Worm (Caenorhabditis elegans) whole organism, L3 larva: ENCODE data around the gene M01D1.12.
"Not testable (repeated sequence)": the region's sequence is repeated elsewhere in the genome, so short reads cannot be mapped to it uniquely, and the experiment has no call there.

ENCODE experiments used
- ZK546.5 ChIP-seq: sonication (generic microtip); optimal IDR thresholded peaks from 2 replicates; lab custom pipeline; 2017; ENCODE audit warnings: missing biosample characterization, missing genetic modification characterization
- aly-2 ChIP-seq: fragments of 150-350 bp; optimal IDR thresholded peaks from 2 replicates; lab custom pipeline; 2014; ENCODE audit warnings: missing biosample characterization, missing genetic modification characterization
- ama-1 ChIP-seq: fragments of 150-350 bp; optimal IDR thresholded peaks from 2 replicates; lab custom pipeline; 2018
- ceh-16 ChIP-seq: sonication (generic microtip); optimal IDR thresholded peaks from 2 replicates; lab custom pipeline; 2017; ENCODE audit warnings: missing biosample characterization, missing genetic modification characterization
- ceh-28 ChIP-seq: fragments of 150-350 bp; optimal IDR thresholded peaks from 2 replicates; lab custom pipeline; 2014; ENCODE audit warnings: missing biosample characterization, missing genetic modification reagents, missing genetic modification characterization
- ceh-82 ChIP-seq: fragments of 150-350 bp; optimal IDR thresholded peaks from 2 replicates; lab custom pipeline; 2014; ENCODE audit warnings: missing biosample characterization, missing genetic modification characterization
- ceh-9 ChIP-seq: sonication (generic microtip); optimal IDR thresholded peaks from 2 replicates; lab custom pipeline; 2018; ENCODE audit warnings: missing biosample characterization, missing genetic modification characterization
- daf-12 ChIP-seq: fragments of 150-350 bp; optimal IDR thresholded peaks from 2 replicates; lab custom pipeline; 2014; ENCODE audit warnings: missing biosample characterization, missing genetic modification reagents, missing genetic modification characterization
- egl-5 ChIP-seq: fragments of 150-350 bp; optimal IDR thresholded peaks from 2 replicates; lab custom pipeline; 2017; ENCODE audit warnings: missing biosample characterization, missing genetic modification reagents, missing genetic modification characterization, inconsistent platforms
- elt-2 ChIP-seq: sonication (generic microtip); optimal IDR thresholded peaks from 2 replicates; lab custom pipeline; 2016; ENCODE audit warnings: missing genetic modification reagents, mild to moderate bottlenecking, missing genetic modification characterization, missing compliant biosample characterization
- elt-3 ChIP-seq, 3 experiments: fragments of 150-350 bp in 1 of 3; sonication (generic microtip) in 2 of 3; optimal IDR thresholded peaks; 2 replicates in 2 of 3; 4 replicates in 1 of 3; lab custom pipeline; 2014 to 2017; ENCODE audit warnings: missing biosample characterization in 3 of 3, missing genetic modification characterization in 3 of 3
- fkh-10 ChIP-seq: sonication (generic microtip); optimal IDR thresholded peaks from 2 replicates; lab custom pipeline; 2017; ENCODE audit warnings: missing biosample characterization, missing genetic modification reagents, missing genetic modification characterization
- fkh-2 ChIP-seq: fragments of 150-350 bp; optimal IDR thresholded peaks from 2 replicates; lab custom pipeline; 2014; ENCODE audit warnings: missing biosample characterization, missing genetic modification reagents, missing genetic modification characterization
- fos-1 ChIP-seq: fragments of 150-350 bp; optimal IDR thresholded peaks from 2 replicates; lab custom pipeline; 2014; ENCODE audit warnings: missing biosample characterization, missing genetic modification characterization
- jun-1 ChIP-seq: fragments of 150-350 bp; optimal IDR thresholded peaks from 2 replicates; lab custom pipeline; 2014; ENCODE audit warnings: missing biosample characterization, missing genetic modification reagents, missing genetic modification characterization
- lin-39 ChIP-seq: fragments of 150-350 bp; optimal IDR thresholded peaks from 2 replicates; lab custom pipeline; 2018; ENCODE audit warnings: missing biosample characterization, missing genetic modification reagents, missing genetic modification characterization
- lsy-12 ChIP-seq: sonication (generic microtip); optimal IDR thresholded peaks from 2 replicates; lab custom pipeline; 2016; ENCODE audit warnings: mild to moderate bottlenecking, missing genetic modification characterization, missing compliant biosample characterization
- mdl-1 ChIP-seq: fragments of 150-350 bp; optimal IDR thresholded peaks from 2 replicates; lab custom pipeline; 2014; ENCODE audit warnings: missing biosample characterization, missing genetic modification characterization
- nfya-1 ChIP-seq: sonication (generic microtip); optimal IDR thresholded peaks from 2 replicates; lab custom pipeline; 2017; ENCODE audit warnings: missing genetic modification characterization, mild to moderate bottlenecking, missing compliant biosample characterization, antibody characterized with exemption, moderate library complexity; ENCODE audit not compliant: insufficient read depth
- nhr-11 ChIP-seq: fragments of 150-350 bp; optimal IDR thresholded peaks from 2 replicates; lab custom pipeline; 2014; ENCODE audit warnings: missing biosample characterization, missing genetic modification characterization
- nhr-23 ChIP-seq: fragments of 150-350 bp; optimal IDR thresholded peaks from 2 replicates; lab custom pipeline; 2014; ENCODE audit warnings: missing biosample characterization, missing genetic modification reagents, missing genetic modification characterization
- nhr-237 ChIP-seq: fragments of 150-350 bp; optimal IDR thresholded peaks from 2 replicates; lab custom pipeline; 2014; ENCODE audit warnings: missing biosample characterization, missing genetic modification characterization
- nhr-28 ChIP-seq: fragments of 150-350 bp; optimal IDR thresholded peaks from 2 replicates; lab custom pipeline; 2014; ENCODE audit warnings: missing biosample characterization, missing genetic modification characterization
- nhr-43 ChIP-seq: sonication (generic microtip); optimal IDR thresholded peaks from 2 replicates; lab custom pipeline; 2016; ENCODE audit warnings: mild to moderate bottlenecking, missing genetic modification characterization, missing compliant biosample characterization; ENCODE audit not compliant: poor library complexity, severe bottlenecking
- nhr-67 ChIP-seq: fragments of 150-350 bp; optimal IDR thresholded peaks from 2 replicates; lab custom pipeline; 2014; ENCODE audit warnings: missing biosample characterization, missing genetic modification characterization
- nhr-76 ChIP-seq: fragments of 150-350 bp; sonication (generic microtip); optimal IDR thresholded peaks from 5 replicates; lab custom pipeline; 2014; ENCODE audit warnings: missing biosample characterization, missing genetic modification characterization
- pha-4 ChIP-seq: fragments of 150-350 bp; optimal IDR thresholded peaks from 2 replicates; lab custom pipeline; 2014; ENCODE audit warnings: missing biosample characterization, missing genetic modification reagents, missing genetic modification characterization
- pqm-1 ChIP-seq: fragments of 150-350 bp; optimal IDR thresholded peaks from 2 replicates; lab custom pipeline; 2017; ENCODE audit warnings: missing biosample characterization, missing genetic modification characterization, inconsistent platforms
- sea-2 ChIP-seq: fragments of 150-350 bp; sonication (generic microtip); optimal IDR thresholded peaks from 4 replicates; lab custom pipeline; 2014; ENCODE audit warnings: missing biosample characterization, missing genetic modification reagents, missing genetic modification characterization
- snpc-4 ChIP-seq: fragments of 150-350 bp; optimal IDR thresholded peaks from 2 replicates; lab custom pipeline; 2014; ENCODE audit warnings: missing biosample characterization, missing genetic modification characterization
- tbx-2 ChIP-seq: sonication (generic microtip); optimal IDR thresholded peaks from 2 replicates; lab custom pipeline; 2016; ENCODE audit warnings: mild to moderate bottlenecking, missing genetic modification characterization, missing compliant biosample characterization
- unc-39 ChIP-seq: sonication (generic microtip); optimal IDR thresholded peaks from 4 replicates; lab custom pipeline; 2017; ENCODE audit warnings: missing biosample characterization, missing genetic modification characterization
- zag-1 ChIP-seq: fragments of 150-350 bp; optimal IDR thresholded peaks from 2 replicates; lab custom pipeline; 2014; ENCODE audit warnings: missing biosample characterization, missing genetic modification characterization
- ztf-11 ChIP-seq: fragments of 150-350 bp; optimal IDR thresholded peaks from 2 replicates; lab custom pipeline; 2014; ENCODE audit warnings: missing biosample characterization, missing genetic modification characterization
- ztf-4 ChIP-seq: fragments of 150-350 bp; optimal IDR thresholded peaks from 2 replicates; lab custom pipeline; 2014; ENCODE audit warnings: missing biosample characterization, missing genetic modification characterization

M01D1.12 gene

DNA sequence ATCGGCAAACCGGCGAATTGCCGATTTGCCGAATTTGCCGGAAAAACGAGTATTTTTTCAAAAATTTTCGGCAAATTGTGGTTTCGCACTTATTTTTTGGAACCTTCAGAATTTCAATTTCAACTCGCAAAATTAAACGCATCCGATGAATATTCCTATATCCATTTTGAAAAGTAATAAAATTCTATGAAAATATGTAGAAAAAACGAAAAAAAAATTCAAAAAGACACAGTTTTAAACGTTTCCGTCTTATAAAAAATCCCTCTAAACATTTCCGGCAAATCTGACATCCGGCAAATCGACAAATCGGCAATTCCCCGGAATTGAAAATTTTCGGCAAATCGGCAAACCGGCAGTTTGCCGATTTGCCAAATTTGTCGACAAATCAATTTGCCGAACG, 18.9 kb downstream of the M01D1.12 start, which contains the start of gene str-148:
TSS of gene str-148 (plus strand) at position 301 of the 400 bp plus-strand sequence.
- TF ChIP-seq fkh-10, result no peak
- no peak for TF ChIP-seq nhr-67 (tag; lab: Kevin White, UChicago)
- TF ChIP-seq sea-2 (GFP tag; lab: Kevin White, UChicago), result no peak
- no peak for TF ChIP-seq aly-2 (tag; lab: Kevin White, UChicago)
- TF ChIP-seq elt-3 (tag; optimal IDR thresholded peaks at IDR 0.05; lab: Kevin White, UChicago), result no peak
- TF ChIP-seq egl-5 (tag; lab: Kevin White, UChicago), result no peak
- TF ChIP-seq pha-4 (tag; lab: Kevin White, UChicago), result no peak
- no peak for TF ChIP-seq nfya-1
- no peak for TF ChIP-seq daf-12 (tag; lab: Kevin White, UChicago)
- TF ChIP-seq nhr-23 (tag; lab: Kevin White, UChicago), result no peak
- TF ChIP-seq ceh-9 (tag; lab: Kevin White, UChicago), result no peak
- TF ChIP-seq nhr-76 (tag; lab: Kevin White, UChicago), result no peak
- no peak for TF ChIP-seq tbx-2 (tag; lab: Kevin White, UChicago)
- TF ChIP-seq nhr-11 (tag; lab: Kevin White, UChicago), result no peak
- TF ChIP-seq nhr-43 (tag; lab: Kevin White, UChicago), result no peak
- TF ChIP-seq ceh-82 (tag; lab: Kevin White, UChicago), result no peak
- TF ChIP-seq ztf-4, result no peak

ce11 chrII:1046937-1047336, 20.2 kb downstream of the M01D1.12 start:
- TF ChIP-seq nhr-11 (tag; lab: Kevin White, UChicago) (no peak), aly-2 (tag; lab: Kevin White, UChicago) (no peak), mdl-1 (tag; lab: Kevin White, UChicago) (no peak), ztf-4 (no peak), daf-12 (tag; lab: Kevin White, UChicago) (no peak), ceh-9 (tag; lab: Kevin White, UChicago) (no peak), tbx-2 (tag; lab: Kevin White, UChicago) (no peak), fkh-2 (tag; lab: Kevin White, UChicago) (no peak), fos-1 (no peak)

ce11 chrII:1049849-1050248, 23.1 kb downstream of the M01D1.12 start, which contains the start of gene fbxb-40:
Gene fbxb-40 (minus strand): TSS chrII:1049949.
- TF ChIP-seq zag-1 (tag; lab: Kevin White, UChicago) (no peak), pha-4 (tag; lab: Kevin White, UChicago) (no peak), lsy-12 (no peak), ama-1 (no peak), ceh-28 (tag; lab: Kevin White, UChicago) (no peak), lin-39 (no peak), ceh-16 (tag; lab: Kevin White, UChicago) (no peak), unc-39 (no peak), ZK546.5 (no peak), ceh-9 (tag; lab: Kevin White, UChicago) (no peak), pqm-1 (tag; lab: Kevin White, UChicago) (no peak), ceh-82 (tag; lab: Kevin White, UChicago) (no peak), nhr-237 (no peak), ztf-11 (tag; lab: Kevin White, UChicago) (no peak), nhr-28 (no peak)

DNA sequence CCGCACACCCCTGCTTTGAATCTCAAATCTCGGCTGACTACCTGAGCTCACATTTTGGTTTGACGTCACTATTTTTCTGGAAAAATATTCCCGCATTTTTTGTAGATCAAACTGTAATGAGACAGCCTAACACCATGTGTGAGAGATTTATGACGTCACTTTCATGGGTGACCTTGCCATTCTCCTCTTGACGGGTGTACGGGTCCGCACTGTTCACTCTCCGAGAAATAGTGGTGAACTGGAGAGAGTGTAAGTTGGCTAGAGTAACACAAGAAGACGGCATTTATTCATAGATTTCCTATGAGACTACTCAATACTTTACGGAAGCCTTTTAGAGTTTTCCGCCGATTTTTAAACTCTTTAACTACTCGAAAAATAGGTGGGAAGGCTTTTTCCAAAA, 28.0 kb downstream of the M01D1.12 start, which contains the start of gene K02E7.7:
TSS of gene K02E7.7 (plus strand) at position 301 of the 400 bp plus-strand sequence.
- TF ChIP-seq snpc-4, ztf-11, daf-12 (tag; lab: Kevin White, UChicago): not testable (repeated sequence)

ce11 chrII:1056844-1057243, 30.1 kb downstream of the M01D1.12 start:
- TF ChIP-seq jun-1 (tag; lab: Kevin White, UChicago) (peak; percentile 44), snpc-4 (tag; lab: Kevin White, UChicago) (no peak), tbx-2 (tag; lab: Kevin White, UChicago) (no peak), pha-4 (tag; lab: Kevin White, UChicago) (peak; percentile 46), elt-2 (tag; lab: Kevin White, UChicago) (peak; percentile 97), pqm-1 (tag; lab: Kevin White, UChicago) (peak; percentile 85), lin-39 (no peak)
